Worm (Caenorhabditis elegans): ENCODE measurements around the gene sri-70.

DNA sequence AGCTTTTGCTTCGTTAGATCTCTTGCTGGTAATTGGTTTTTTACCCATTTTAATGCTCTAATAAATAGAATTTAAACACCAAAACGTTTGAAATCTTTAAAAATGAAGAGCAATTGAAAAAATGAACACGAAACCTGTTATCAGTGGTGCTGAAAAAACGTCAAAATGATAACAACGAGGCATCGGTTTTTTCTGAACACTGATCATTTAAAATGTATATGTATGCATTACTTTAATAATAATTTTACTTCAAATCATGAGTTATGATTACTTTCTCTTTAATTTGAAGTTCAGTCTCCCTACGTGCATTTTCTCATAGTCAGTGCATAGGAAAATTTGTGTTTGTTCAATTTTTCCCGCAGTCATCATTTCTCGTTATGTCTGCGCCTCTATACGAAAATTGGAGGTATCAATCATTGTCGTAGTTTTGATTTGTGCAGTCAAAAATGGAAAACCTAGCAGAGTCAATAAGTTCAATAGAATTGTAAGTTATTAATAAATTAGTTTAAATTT, 19.6 kb downstream of the sri-70 start, which contains the start of gene F31E9.3:
- no peak for TF ChIP-seq snpc-4 (tag; optimal IDR thresholded peaks at IDR 0.05)
- TF ChIP-seq zip-8 (tag; optimal IDR thresholded peaks at IDR 0.05), result no peak
- TF ChIP-seq nhr-12 (tag; optimal IDR thresholded peaks at IDR 0.05), result no peak
- TF ChIP-seq elt-3 (tag; optimal IDR thresholded peaks at IDR 0.05), result no peak
- no peak for TF ChIP-seq unc-39 (tag; optimal IDR thresholded peaks at IDR 0.05)
- TF ChIP-seq lsy-2 (tag; optimal IDR thresholded peaks at IDR 0.05), result no peak
- no peak for TF ChIP-seq unc-62 (GFP tag; optimal IDR thresholded peaks at IDR 0.05)
- no peak for TF ChIP-seq ces-1 (GFP tag; optimal IDR thresholded peaks at IDR 0.05)
- no peak for TF ChIP-seq cnd-1 (tag; optimal IDR thresholded peaks at IDR 0.05)

All from whole organism, mixed stage, embryonic.